Worm (Caenorhabditis elegans) whole organism, L4/young adult: ENCODE measurements around the gene F47B10.9.

Experiments used
- W03F9.2 ChIP-seq: fragments of 150-350 bp; optimal IDR thresholded peaks from 2 replicates; lab custom pipeline; 2014; ENCODE audit warnings: missing biosample characterization, missing genetic modification characterization
- dao-5 ChIP-seq: sonication (generic microtip); optimal IDR thresholded peaks from 2 replicates; lab custom pipeline; 2016; ENCODE audit warnings: missing genotype, missing genetic modification characterization, moderate library complexity, missing compliant biosample characterization
- him-1 ChIP-seq: sonication (generic microtip); optimal IDR thresholded peaks from 2 replicates; lab custom pipeline; 2016; ENCODE audit warnings: missing genotype, missing genetic modification reagents, missing genetic modification characterization, missing compliant biosample characterization

ce11 chrX:10953834-10954233 is 40.0 kb upstream of the F47B10.9 start, which contains the start of gene pbo-4:
- TF ChIP-seq dao-5 (no peak), W03F9.2 (tag; lab: Kevin White, UChicago) (no peak), him-1 (tag; lab: Kevin White, UChicago) (no peak)
